Worm (Caenorhabditis elegans): ENCODE data around the gene osta-1.

The osta-1 gene

ce11 chrII:6349-6748, at the start of gene osta-1:
Gene osta-1, plus strand, starts transcription at chrII:6657.
- TF ChIP-seq mls-2 (tag; optimal IDR thresholded peaks at IDR 0.05), result no peak
- no peak for TF ChIP-seq flh-1 (GFP tag; optimal IDR thresholded peaks at IDR 0.05)
- TF ChIP-seq elt-3 (tag; optimal IDR thresholded peaks at IDR 0.05), result no peak

ce11 chrII:586-985, 5.9 kb upstream of the osta-1 start:
- TF ChIP-seq elt-1 (tag; optimal IDR thresholded peaks at IDR 0.05; ENCODE audit: borderline replicate concordance, insufficient read depth), result no peak
- peak; percentile 85 for TF ChIP-seq ham-2 (GFP tag; optimal IDR thresholded peaks at IDR 0.05)
- TF ChIP-seq ces-1 (GFP tag; optimal IDR thresholded peaks at IDR 0.05), result peak; percentile 68
- TF ChIP-seq mep-1 (tag; optimal IDR thresholded peaks at IDR 0.05), result peak; percentile 35

- TF ChIP-seq flh-1 (GFP tag; optimal IDR thresholded peaks at IDR 0.05) (no peak), cnd-1 (tag; optimal IDR thresholded peaks at IDR 0.05) (peak; percentile 49), nhr-12 (tag; optimal IDR thresholded peaks at IDR 0.05) (no peak), mab-5 (tag; optimal IDR thresholded peaks at IDR 0.05) (no peak), sptf-1 (tag; optimal IDR thresholded peaks at IDR 0.05) (no peak), snpc-4 (tag; optimal IDR thresholded peaks at IDR 0.05) (no peak), hlh-1 (tag; optimal IDR thresholded peaks at IDR 0.05) (peak; percentile 92), ces-1 (GFP tag; optimal IDR thresholded peaks at IDR 0.05) (peak; percentile 33), bed-3 (GFP tag; optimal IDR thresholded peaks at IDR 0.05) (no peak), ham-2 (GFP tag; optimal IDR thresholded peaks at IDR 0.05) (no peak), unc-62 (GFP tag; optimal IDR thresholded peaks at IDR 0.05) (peak; percentile 46), unc-120 (tag; optimal IDR thresholded peaks at IDR 0.05; ENCODE audit: poor library complexity, severe bottlenecking) (peak; percentile 64), lin-32 (GFP tag; optimal IDR thresholded peaks at IDR 0.05) (no peak)
These were observed 5.0 kb upstream of the osta-1 start, which contains the start of gene 2L52.1 for ce11 chrII:1334-1898. Gene 2L52.1, plus strand, starts transcription at chrII:1848.

- TF ChIP-seq snpc-4 (tag; optimal IDR thresholded peaks at IDR 0.05), result no peak
- no peak for TF ChIP-seq flh-1 (GFP tag; optimal IDR thresholded peaks at IDR 0.05)
- TF ChIP-seq ces-1 (GFP tag; optimal IDR thresholded peaks at IDR 0.05), result no peak
- TF ChIP-seq drap-1 (GFP tag; optimal IDR thresholded peaks at IDR 0.05), result no peak
- TF ChIP-seq nhr-76 (tag; optimal IDR thresholded peaks at IDR 0.05), result no peak
- TF ChIP-seq elt-1 (tag; optimal IDR thresholded peaks at IDR 0.05; ENCODE audit: borderline replicate concordance, insufficient read depth), result no peak
- TF ChIP-seq nhr-237 (tag; optimal IDR thresholded peaks at IDR 0.05), result no peak
- no peak for TF ChIP-seq unc-62 (GFP tag; optimal IDR thresholded peaks at IDR 0.05)
- TF ChIP-seq lsy-2 (tag; optimal IDR thresholded peaks at IDR 0.05), result no peak
- TF ChIP-seq cnd-1 (tag; optimal IDR thresholded peaks at IDR 0.05), result no peak
These were observed 1.7 kb upstream of the osta-1 start for ce11 chrII:4793-5192.

ce11 chrII:8212-8611, 1.8 kb downstream of the osta-1 start:
- TF ChIP-seq mab-5 (tag; optimal IDR thresholded peaks at IDR 0.05), result no peak
- TF ChIP-seq ztf-11 (tag; optimal IDR thresholded peaks at IDR 0.05), result no peak
- TF ChIP-seq drap-1 (GFP tag; optimal IDR thresholded peaks at IDR 0.05), result no peak
- no peak for TF ChIP-seq blmp-1 (tag; optimal IDR thresholded peaks at IDR 0.05)
- no peak for TF ChIP-seq cnd-1 (tag; optimal IDR thresholded peaks at IDR 0.05)
- no peak for TF ChIP-seq lin-13 (tag; optimal IDR thresholded peaks at IDR 0.05)
- TF ChIP-seq lin-32 (GFP tag; optimal IDR thresholded peaks at IDR 0.05), result no peak
- no peak for TF ChIP-seq mls-2 (tag; optimal IDR thresholded peaks at IDR 0.05)
- TF ChIP-seq nhr-2 (tag; optimal IDR thresholded peaks at IDR 0.05), result no peak
- TF ChIP-seq unc-62 (GFP tag; optimal IDR thresholded peaks at IDR 0.05), result no peak
- no peak for TF ChIP-seq unc-120 (tag; optimal IDR thresholded peaks at IDR 0.05; ENCODE audit: poor library complexity, severe bottlenecking)
- no peak for TF ChIP-seq tbx-8 (GFP tag; optimal IDR thresholded peaks at IDR 0.05)
- no peak for TF ChIP-seq snpc-4 (tag; optimal IDR thresholded peaks at IDR 0.05)
- TF ChIP-seq sem-2 (GFP tag; optimal IDR thresholded peaks at IDR 0.05), result no peak

ce11 chrII:11783-12182, 5.3 kb downstream of the osta-1 start, which contains the start of gene best-4:
Gene best-4, minus strand, starts transcription at chrII:11883.
- TF ChIP-seq bed-3 (GFP tag; optimal IDR thresholded peaks at IDR 0.05), result no peak
- TF ChIP-seq drap-1 (GFP tag; optimal IDR thresholded peaks at IDR 0.05), result no peak
- TF ChIP-seq lin-13 (tag; optimal IDR thresholded peaks at IDR 0.05), result no peak
- no peak for TF ChIP-seq unc-120 (tag; optimal IDR thresholded peaks at IDR 0.05; ENCODE audit: poor library complexity, severe bottlenecking)
- TF ChIP-seq cnd-1 (tag; optimal IDR thresholded peaks at IDR 0.05), result no peak
- no peak for TF ChIP-seq ceh-43 (GFP tag; optimal IDR thresholded peaks at IDR 0.05)
- TF ChIP-seq mep-1 (tag; optimal IDR thresholded peaks at IDR 0.05), result no peak

Measured in whole organism, mixed stage, embryonic.